Fruit fly (Drosophila melanogaster) whole organism, embryonic: ENCODE measurements around the gene Swip-1.

Experiments used
- Atf6 ChIP-seq: fragments of 200-800 bp; sonication (Bioruptor generic); IDR thresholded peaks from 2 replicates; pipeline ENCODE4 v1.3.6; 2022; ENCODE audit warnings: missing biosample characterization, missing genetic modification characterization
- B-H2 ChIP-seq: fragments of 200-800 bp; sonication (Bioruptor generic); optimal IDR thresholded peaks from 2 replicates; lab custom pipeline; 2018; ENCODE audit warnings: missing biosample characterization, mild to moderate bottlenecking, missing genetic modification characterization
- CG10366 ChIP-seq: fragments of 200-800 bp; sonication (Bioruptor generic); IDR thresholded peaks from 2 replicates; pipeline ENCODE4 v1.3.6; 2022; ENCODE audit warnings: missing biosample characterization, missing genetic modification characterization
- CG10543 ChIP-seq: fragments of 200-800 bp; sonication (Bioruptor generic); optimal IDR thresholded peaks from 3 replicates; lab custom pipeline; 2017; ENCODE audit warnings: missing biosample characterization, mild to moderate bottlenecking, missing genetic modification characterization, moderate library complexity
- CG12071 ChIP-seq: fragments of 200-800 bp; sonication (Bioruptor generic); optimal IDR thresholded peaks from 3 replicates; lab custom pipeline; 2018; ENCODE audit warnings: missing biosample characterization, mild to moderate bottlenecking, missing genetic modification characterization
- CG12942 ChIP-seq: fragments of 200-800 bp; sonication (Bioruptor generic); optimal IDR thresholded peaks from 3 replicates; lab custom pipeline; 2016; ENCODE audit warnings: missing biosample characterization, missing genetic modification characterization
- CG13296 ChIP-seq: fragments of 200-800 bp; sonication (Bioruptor generic); optimal IDR thresholded peaks from 3 replicates; lab custom pipeline; 2018; ENCODE audit warnings: missing biosample characterization, mild to moderate bottlenecking, missing genetic modification characterization
- CG13894 ChIP-seq: fragments of 200-800 bp; sonication (Bioruptor generic); optimal IDR thresholded peaks from 3 replicates; lab custom pipeline; 2018; ENCODE audit warnings: missing biosample characterization, mild to moderate bottlenecking, missing genetic modification characterization, moderate library complexity
- CG16815 ChIP-seq: fragments of 200-800 bp; sonication (Bioruptor generic); optimal IDR thresholded peaks from 3 replicates; lab custom pipeline; 2017; ENCODE audit warnings: missing biosample characterization, mild to moderate bottlenecking, missing genetic modification characterization
- CG17361 ChIP-seq: fragments of 200-800 bp; sonication (Bioruptor generic); IDR thresholded peaks from 3 replicates; pipeline ENCODE4 v1.3.6; 2022; ENCODE audit warnings: missing biosample characterization, missing genetic modification characterization
- CG2889 ChIP-seq: fragments of 200-800 bp; sonication (Bioruptor generic); IDR thresholded peaks from 3 replicates; pipeline ENCODE4 v1.3.6; 2022; ENCODE audit warnings: missing biosample characterization, missing genetic modification characterization
- CG30020 ChIP-seq: fragments of 200-800 bp; optimal IDR thresholded peaks from 2 replicates; lab custom pipeline; 2019; ENCODE audit warnings: missing biosample characterization, mild to moderate bottlenecking, missing genetic modification characterization, moderate library complexity
- CG31224 ChIP-seq: fragments of 200-800 bp; sonication (Bioruptor generic); IDR thresholded peaks from 2 replicates; pipeline ENCODE4 v1.3.6; 2022; ENCODE audit warnings: missing biosample characterization, missing genetic modification characterization
- CG42726 ChIP-seq: fragments of 200-800 bp; sonication (Bioruptor generic); IDR thresholded peaks from 2 replicates; pipeline ENCODE4 v1.3.6; 2022; ENCODE audit warnings: missing biosample characterization, missing genetic modification characterization; ENCODE audit not compliant: partially characterized antibody
- CG43689 ChIP-seq: fragments of 200-800 bp; sonication (Bioruptor generic); IDR thresholded peaks from 2 replicates; pipeline ENCODE4 v1.3.6; 2022; ENCODE audit warnings: missing biosample characterization, missing genetic modification characterization
- CG7271 ChIP-seq: fragments of 200-800 bp; sonication (Bioruptor generic); optimal IDR thresholded peaks from 2 replicates; lab custom pipeline; 2018; ENCODE audit warnings: missing biosample characterization, mild to moderate bottlenecking, missing genetic modification characterization, moderate library complexity
- CG7745 ChIP-seq: fragments of 200-800 bp; sonication (Bioruptor generic); optimal IDR thresholded peaks from 2 replicates; lab custom pipeline; 2018; ENCODE audit warnings: missing biosample characterization, mild to moderate bottlenecking, missing genetic modification characterization, moderate library complexity
- CHES-1-like ChIP-seq: fragments of 200-800 bp; sonication (Bioruptor generic); optimal IDR thresholded peaks from 2 replicates; lab custom pipeline; 2016; ENCODE audit warnings: missing biosample characterization, missing genetic modification characterization
- CrebB ChIP-seq: fragments of 200-800 bp; sonication (Bioruptor generic); optimal IDR thresholded peaks from 3 replicates; lab custom pipeline; 2018; ENCODE audit warnings: missing biosample characterization, mild to moderate bottlenecking, missing genetic modification characterization
- D19B ChIP-seq: fragments of 200-800 bp; sonication (Bioruptor generic); optimal IDR thresholded peaks from 2 replicates; lab custom pipeline; 2017; ENCODE audit warnings: missing biosample characterization, mild to moderate bottlenecking, missing genetic modification characterization
- Deaf1 ChIP-seq: fragments of 200-800 bp; optimal IDR thresholded peaks from 3 replicates; lab custom pipeline; 2019; ENCODE audit warnings: missing biosample characterization, mild to moderate bottlenecking, missing genetic modification characterization, moderate library complexity
- Fer1 ChIP-seq: fragments of 200-800 bp; sonication (Bioruptor generic); optimal IDR thresholded peaks from 2 replicates; lab custom pipeline; 2017; ENCODE audit warnings: missing biosample characterization, mild to moderate bottlenecking, missing genetic modification characterization
- Gug ChIP-seq: fragments of 200-800 bp; sonication (Bioruptor generic); IDR thresholded peaks from 4 replicates; pipeline ENCODE4 v1.3.6; 2022; ENCODE audit warnings: missing biosample characterization, missing genetic modification characterization
- Hey ChIP-seq: fragments of 200-800 bp; sonication (Bioruptor generic); optimal IDR thresholded peaks from 3 replicates; lab custom pipeline; 2018; ENCODE audit warnings: missing biosample characterization, mild to moderate bottlenecking, missing genetic modification characterization
- HmgD ChIP-seq: fragments of 200-800 bp; sonication (Bioruptor generic); optimal IDR thresholded peaks from 3 replicates; lab custom pipeline; 2016; ENCODE audit warnings: missing biosample characterization, missing genetic modification characterization
- Med ChIP-seq: fragments of 200-800 bp; sonication (Bioruptor generic); peaks from one replicate; lab custom pipeline; 2016; ENCODE audit warnings: missing biosample characterization, missing genetic modification characterization, mild to moderate bottlenecking, inconsistent platforms, moderate library complexity
- Rfx ChIP-seq: fragments of 200-800 bp; sonication (Bioruptor generic); IDR thresholded peaks from 2 replicates; pipeline ENCODE4 v1.3.6; 2022; ENCODE audit warnings: missing biosample characterization, missing genetic modification characterization
- bcd ChIP-seq: fragments of 200-800 bp; sonication (Bioruptor generic); optimal IDR thresholded peaks from 2 replicates; lab custom pipeline; 2017; ENCODE audit warnings: missing biosample characterization, mild to moderate bottlenecking, missing genetic modification characterization
- bowl ChIP-seq: fragments of 200-800 bp; sonication (Bioruptor generic); IDR thresholded peaks from 2 replicates; pipeline ENCODE4 v1.3.6; 2022; ENCODE audit warnings: missing biosample characterization, missing genetic modification characterization
- chm ChIP-seq: fragments of 200-800 bp; sonication (Bioruptor generic); IDR thresholded peaks from 2 replicates; pipeline ENCODE4 v1.3.6; 2022; ENCODE audit warnings: missing biosample characterization, missing genetic modification characterization
- corto ChIP-seq: fragments of 200-800 bp; sonication (Bioruptor generic); optimal IDR thresholded peaks from 2 replicates; lab custom pipeline; 2016; ENCODE audit warnings: missing biosample characterization, mild to moderate bottlenecking, missing genetic modification characterization, moderate library complexity
- danr ChIP-seq: fragments of 200-800 bp; sonication (Bioruptor generic); IDR thresholded peaks from 2 replicates; pipeline ENCODE4 v1.3.6; 2022; ENCODE audit warnings: missing biosample characterization, missing genetic modification characterization
- esg ChIP-seq: fragments of 200-800 bp; sonication (Bioruptor generic); conservative IDR thresholded peaks from 2 replicates; pipeline ENCODE4 v1.3.6; 2022; ENCODE audit warnings: missing biosample characterization, missing genetic modification characterization
- exex ChIP-seq: fragments of 200-800 bp; sonication (Bioruptor generic); optimal IDR thresholded peaks from 4 replicates; lab custom pipeline; 2018; ENCODE audit warnings: missing biosample characterization, mild to moderate bottlenecking, missing genetic modification characterization, moderate library complexity
- fd64A ChIP-seq: fragments of 200-800 bp; sonication (Bioruptor generic); optimal IDR thresholded peaks from 3 replicates; lab custom pipeline; 2018; ENCODE audit warnings: missing biosample characterization, mild to moderate bottlenecking, missing genetic modification characterization
- grn ChIP-seq: fragments of 200-800 bp; sonication (Bioruptor generic); optimal IDR thresholded peaks from 3 replicates; lab custom pipeline; 2017; ENCODE audit warnings: missing biosample characterization, missing genetic modification characterization
- gro ChIP-seq: fragments of 200-800 bp; sonication (Bioruptor generic); optimal IDR thresholded peaks from 2 replicates; lab custom pipeline; 2016; ENCODE audit warnings: missing biosample characterization, missing genetic modification characterization
- h ChIP-seq: fragments of >200 bp; optimal IDR thresholded peaks from 2 replicates; lab custom pipeline; 2017
- hbn ChIP-seq: fragments of 200-800 bp; sonication (Bioruptor generic); IDR thresholded peaks from 2 replicates; pipeline ENCODE4 v1.3.6; 2022; ENCODE audit warnings: missing biosample characterization, missing genetic modification characterization; ENCODE audit not compliant: partially characterized antibody
- lab ChIP-seq: fragments of 200-800 bp; sonication (Bioruptor generic); optimal IDR thresholded peaks from 3 replicates; lab custom pipeline; 2017; ENCODE audit warnings: missing biosample characterization, missing genetic modification characterization, mild to moderate bottlenecking, moderate library complexity, missing genetic modification reagents
- lbe ChIP-seq: fragments of 200-800 bp; sonication (Bioruptor generic); optimal IDR thresholded peaks from 2 replicates; lab custom pipeline; 2016; ENCODE audit warnings: missing biosample characterization, mild to moderate bottlenecking, missing genetic modification characterization
- lilli ChIP-seq: fragments of 200-800 bp; sonication (Bioruptor generic); optimal IDR thresholded peaks from 3 replicates; lab custom pipeline; 2016; ENCODE audit warnings: missing biosample characterization, missing genetic modification characterization
- nau ChIP-seq: fragments of 200-800 bp; sonication (Bioruptor generic); optimal IDR thresholded peaks from 3 replicates; lab custom pipeline; 2017; ENCODE audit warnings: missing biosample characterization, mild to moderate bottlenecking, missing genetic modification characterization, missing genetic modification reagents
- nerfin-2 ChIP-seq: fragments of 200-800 bp; sonication (Bioruptor generic); IDR thresholded peaks from 2 replicates; pipeline ENCODE4 v1.3.6; 2022; ENCODE audit warnings: missing biosample characterization, missing genetic modification characterization; ENCODE audit not compliant: partially characterized antibody
- nom ChIP-seq: fragments of 200-800 bp; sonication (Bioruptor generic); optimal IDR thresholded peaks from 2 replicates; lab custom pipeline; 2017; ENCODE audit warnings: missing biosample characterization, missing genetic modification characterization, mild to moderate bottlenecking, moderate library complexity, missing genetic modification reagents
- pb ChIP-seq: fragments of 200-800 bp; sonication (Bioruptor generic); optimal IDR thresholded peaks from 3 replicates; lab custom pipeline; 2016; ENCODE audit warnings: missing biosample characterization, missing genetic modification characterization
- pum ChIP-seq: fragments of 200-800 bp; sonication (Bioruptor generic); optimal IDR thresholded peaks from 2 replicates; lab custom pipeline; 2016; ENCODE audit warnings: missing biosample characterization, missing genetic modification characterization
- scrt ChIP-seq: fragments of 200-800 bp; sonication (Bioruptor generic); optimal IDR thresholded peaks from 2 replicates; lab custom pipeline; 2018; ENCODE audit warnings: missing biosample characterization, mild to moderate bottlenecking, missing genetic modification characterization, moderate library complexity
- sd ChIP-seq: fragments of 200-800 bp; sonication (Bioruptor generic); optimal IDR thresholded peaks from 3 replicates; lab custom pipeline; 2018; ENCODE audit warnings: missing biosample characterization, mild to moderate bottlenecking, missing genetic modification characterization, moderate library complexity
- seq ChIP-seq: fragments of 200-800 bp; sonication (Bioruptor generic); IDR thresholded peaks from 2 replicates; pipeline ENCODE4 v1.3.6; 2022; ENCODE audit warnings: missing biosample characterization, missing genetic modification characterization
- usp ChIP-seq: fragments of >200 bp; optimal IDR thresholded peaks from 2 replicates; lab custom pipeline; 2017; ENCODE audit warnings: missing biosample characterization, missing genetic modification characterization

The Swip-1 gene

dm6 chr2L:18954255-18954715 lies 32.8 kb downstream of the Swip-1 start, which contains the start of gene CG10621 (continued):
- TF ChIP-seq CG7271 (tag; lab: Kevin White, UChicago) (no peak), CHES-1-like (GFP tag; lab: Kevin White, UChicago) (no peak), hbn (no peak), Gug (GFP tag; lab: Robert Waterston, UW) (no peak), CG30020 (tag; lab: Kevin White, UChicago) (no peak), B-H2 (GFP tag; lab: Kevin White, UChicago) (peak; percentile 9), CG13296 (GFP tag; lab: Kevin White, UChicago) (peak; percentile 1), Atf6 (peak; percentile 44; the same call in 1 of the 2 replicates), CG43689 (no peak), bowl (GFP tag; lab: Robert Waterston, UW) (0 out of 2 replicates have a peak, but pooled peaks have one; percentile 14), CG42726 (GFP tag; lab: Robert Waterston, UW) (no peak), sd (tag; lab: Kevin White, UChicago) (peak; percentile 60), fd64A (GFP tag; lab: Kevin White, UChicago) (no peak), lbe (GFP tag; lab: Kevin White, UChicago) (peak; percentile 51), Fer1 (GFP tag; lab: Kevin White, UChicago) (no peak), scrt (GFP tag; lab: Kevin White, UChicago) (peak; percentile 8), Hey (tag; lab: Kevin White, UChicago) (peak; percentile 68), pum (GFP tag; lab: Kevin White, UChicago) (no peak), danr (no peak), CG17361 (0 out of 3 replicates have a peak, but pooled peaks have one; percentile 6), Med (GFP tag; lab: Kevin White, UChicago) (peak; percentile 58), CG10366 (GFP tag; lab: Robert Waterston, UW) (no peak), corto (GFP tag; lab: Kevin White, UChicago) (peak; percentile 49), seq (GFP tag; lab: Robert Waterston, UW) (no peak), D19B (GFP tag; lab: Kevin White, UChicago) (no peak), CG16815 (GFP tag; lab: Kevin White, UChicago) (no peak), Deaf1 (tag; lab: Kevin White, UChicago) (peak; percentile 23), lilli (peak; percentile 54), lab (peak; percentile 35), chm (GFP tag; lab: Robert Waterston, UW) (0 out of 2 replicates have a peak, but pooled peaks have one; percentile 19), pb (GFP tag; lab: Kevin White, UChicago) (no peak), nau (no peak), Rfx (no peak), CG10543 (GFP tag; lab: Kevin White, UChicago) (peak; percentile 73), CG2889 (GFP tag; lab: Robert Waterston, UW) (no peak), CG7745 (tag; lab: Kevin White, UChicago) (no peak), h (lab: Kevin White, UChicago) (no peak), nerfin-2 (GFP tag; lab: Robert Waterston, UW) (peak; percentile 22; the same call in 1 of the 2 replicates), esg (GFP tag; lab: Robert Waterston, UW) (no peak), CrebB (tag; lab: Kevin White, UChicago) (peak; percentile 3), CG31224 (GFP tag; lab: Robert Waterston, UW) (no peak), usp (GFP tag; lab: Kevin White, UChicago) (no peak), HmgD (GFP tag; lab: Kevin White, UChicago) (no peak), gro (GFP tag; lab: Kevin White, UChicago) (peak; percentile 37), CG12071 (no peak), CG13894 (tag; lab: Kevin White, UChicago) (peak; percentile 24), exex (tag; lab: Kevin White, UChicago) (peak; percentile 89), CG12942 (no peak), grn (GFP tag; lab: Kevin White, UChicago) (peak; percentile 92), bcd (GFP tag; lab: Kevin White, UChicago) (no peak), nom (GFP tag; lab: Kevin White, UChicago) (peak; percentile 36)
